Fruit fly (Drosophila melanogaster) whole organism, embryonic: Measurements from ENCODE around the gene CG46464.

Experiments used
- ATbp ChIP-seq: fragments of 200-800 bp; sonication (Bioruptor generic); optimal IDR thresholded peaks from 2 replicates; lab custom pipeline; 2017; ENCODE audit warnings: missing biosample characterization, mild to moderate bottlenecking, missing genetic modification characterization, missing genetic modification reagents
- CG13775 ChIP-seq: fragments of 200-800 bp; sonication (Bioruptor generic); optimal IDR thresholded peaks from 3 replicates; lab custom pipeline; 2017; ENCODE audit warnings: missing biosample characterization, mild to moderate bottlenecking, missing genetic modification characterization
- CG17359 ChIP-seq: fragments of 200-800 bp; sonication (Bioruptor generic); optimal IDR thresholded peaks from 3 replicates; lab custom pipeline; 2018; ENCODE audit warnings: missing biosample characterization, mild to moderate bottlenecking, missing genetic modification characterization, moderate library complexity
- CG17612 ChIP-seq: fragments of 200-800 bp; sonication (Bioruptor generic); IDR thresholded peaks from 2 replicates; pipeline ENCODE4 v1.3.6; 2022; ENCODE audit warnings: missing biosample characterization, missing genetic modification characterization
- CG30403 ChIP-seq: fragments of 200-800 bp; sonication (Bioruptor generic); optimal IDR thresholded peaks from 3 replicates; lab custom pipeline; 2016; ENCODE audit warnings: missing biosample characterization, missing genetic modification characterization
- CG30431 ChIP-seq: fragments of 200-800 bp; sonication (Bioruptor generic); optimal IDR thresholded peaks from 2 replicates; lab custom pipeline; 2017; ENCODE audit warnings: missing biosample characterization, missing genetic modification characterization
- CG4282 ChIP-seq: fragments of 200-800 bp; sonication (Bioruptor generic); optimal IDR thresholded peaks from 2 replicates; lab custom pipeline; 2016; ENCODE audit warnings: missing biosample characterization, missing genetic modification characterization
- dan ChIP-seq: fragments of 200-800 bp; sonication (Bioruptor generic); IDR thresholded peaks from 2 replicates; pipeline ENCODE4 v1.3.6; 2022; ENCODE audit warnings: missing biosample characterization, missing genetic modification characterization
- gcm2 ChIP-seq: fragments of 200-800 bp; sonication (Bioruptor generic); optimal IDR thresholded peaks from 2 replicates; lab custom pipeline; 2016; ENCODE audit warnings: missing biosample characterization, missing genetic modification characterization
- her ChIP-seq: fragments of 200-800 bp; sonication (Bioruptor generic); optimal IDR thresholded peaks from 2 replicates; lab custom pipeline; 2016; ENCODE audit warnings: missing biosample characterization, missing genetic modification characterization
- sd ChIP-seq: fragments of 200-800 bp; sonication (Bioruptor generic); optimal IDR thresholded peaks from 3 replicates; lab custom pipeline; 2018; ENCODE audit warnings: missing biosample characterization, mild to moderate bottlenecking, missing genetic modification characterization, moderate library complexity

dm6 chrX:17455829-17456460, 12.2 kb upstream of the CG46464 start:
- TF ChIP-seq sd (tag; lab: Kevin White, UChicago), result no peak
- no peak for TF ChIP-seq CG30403 (GFP tag; lab: Kevin White, UChicago)
- TF ChIP-seq ATbp (GFP tag; lab: Kevin White, UChicago), result no peak
- no peak for TF ChIP-seq CG13775 (GFP tag; lab: Kevin White, UChicago)
- TF ChIP-seq CG17612 (GFP tag; lab: Robert Waterston, UW), result no peak
- TF ChIP-seq her, result no peak
- no peak for TF ChIP-seq CG17359 (tag; lab: Kevin White, UChicago)
- no peak for TF ChIP-seq gcm2 (GFP tag; lab: Kevin White, UChicago)
- TF ChIP-seq CG4282 (GFP tag; lab: Kevin White, UChicago), result no peak
- no peak for TF ChIP-seq CG30431
- no peak for TF ChIP-seq dan (GFP tag; lab: Robert Waterston, UW)
